Fruit fly (Drosophila melanogaster) whole organism, embryonic: ENCODE data around the gene CG33095.

Source experiments
- Adf1 ChIP-seq: fragments of 200-800 bp; sonication (Bioruptor generic); IDR thresholded peaks from 2 replicates; pipeline ENCODE4 v1.3.6; 2022; ENCODE audit warnings: missing biosample characterization, missing genetic modification characterization
- Blimp-1 ChIP-seq: fragments of 200-800 bp; sonication (Bioruptor generic); optimal IDR thresholded peaks from 3 replicates; lab custom pipeline; 2018; ENCODE audit warnings: missing biosample characterization, missing genetic modification characterization, mild to moderate bottlenecking, moderate library complexity, missing genetic modification reagents
- CG10431 ChIP-seq: fragments of 200-800 bp; sonication (Bioruptor generic); optimal IDR thresholded peaks from 3 replicates; lab custom pipeline; 2018; ENCODE audit warnings: missing biosample characterization, mild to moderate bottlenecking, missing genetic modification characterization
- CG10565 ChIP-seq: fragments of 200-800 bp; sonication (Bioruptor generic); optimal IDR thresholded peaks from 3 replicates; lab custom pipeline; 2016; ENCODE audit warnings: missing biosample characterization, mild to moderate bottlenecking, missing genetic modification characterization
- CG11085 ChIP-seq: fragments of 200-800 bp; sonication (Bioruptor generic); IDR thresholded peaks from 2 replicates; pipeline ENCODE4 v1.3.6; 2022; ENCODE audit warnings: missing biosample characterization, missing genetic modification characterization
- CG12769 ChIP-seq: fragments of 200-800 bp; sonication (Bioruptor generic); optimal IDR thresholded peaks from 2 replicates; lab custom pipeline; 2019; ENCODE audit warnings: missing biosample characterization, mild to moderate bottlenecking, missing genetic modification characterization, moderate library complexity
- CG17186 ChIP-seq: fragments of 200-800 bp; sonication (Bioruptor generic); optimal IDR thresholded peaks from 3 replicates; lab custom pipeline; 2017; ENCODE audit warnings: missing biosample characterization, missing genetic modification reagents, missing genetic modification characterization
- CG3065 ChIP-seq: fragments of 200-800 bp; sonication (Bioruptor generic); optimal IDR thresholded peaks from 2 replicates; lab custom pipeline; 2016; ENCODE audit warnings: missing biosample characterization, missing genetic modification characterization
- CG32767 ChIP-seq: fragments of 200-800 bp; sonication (Bioruptor generic); IDR thresholded peaks from 2 replicates; pipeline ENCODE4 v1.3.6; 2022; ENCODE audit warnings: missing biosample characterization, missing genetic modification characterization
- CG34376 ChIP-seq: fragments of 200-800 bp; sonication (Bioruptor generic); optimal IDR thresholded peaks from 2 replicates; lab custom pipeline; 2018; ENCODE audit warnings: missing biosample characterization, mild to moderate bottlenecking, missing genetic modification characterization
- CG6175 ChIP-seq: fragments of 200-800 bp; sonication (Bioruptor generic); IDR thresholded peaks from 3 replicates; pipeline ENCODE4 v1.3.6; 2022; ENCODE audit warnings: missing biosample characterization, missing genetic modification characterization
- CG7786 ChIP-seq: fragments of 200-800 bp; sonication (Bioruptor generic); optimal IDR thresholded peaks from 2 replicates; lab custom pipeline; 2016; ENCODE audit warnings: missing biosample characterization, missing genetic modification characterization
- CG8388 ChIP-seq: fragments of 200-800 bp; sonication (Bioruptor generic); optimal IDR thresholded peaks from 2 replicates; lab custom pipeline; 2019; ENCODE audit warnings: missing biosample characterization, mild to moderate bottlenecking, missing genetic modification characterization, moderate library complexity
- CG8924 ChIP-seq: fragments of 200-800 bp; optimal IDR thresholded peaks from 3 replicates; lab custom pipeline; 2019; ENCODE audit warnings: missing biosample characterization, mild to moderate bottlenecking, missing genetic modification characterization, moderate library complexity
- CG9609 ChIP-seq: fragments of 200-800 bp; sonication (Bioruptor generic); optimal IDR thresholded peaks from 3 replicates; lab custom pipeline; 2016; ENCODE audit warnings: missing biosample characterization, missing genetic modification characterization
- CG9932 ChIP-seq: fragments of 200-800 bp; sonication (Bioruptor generic); IDR thresholded peaks from 2 replicates; pipeline ENCODE4 v1.3.6; 2022; ENCODE audit warnings: missing biosample characterization, missing genetic modification characterization
- Deaf1 ChIP-seq: fragments of 200-800 bp; optimal IDR thresholded peaks from 3 replicates; lab custom pipeline; 2019; ENCODE audit warnings: missing biosample characterization, mild to moderate bottlenecking, missing genetic modification characterization, moderate library complexity
- Doc2 ChIP-seq: fragments of 200-800 bp; sonication (Bioruptor generic); IDR thresholded peaks from 2 replicates; pipeline ENCODE4 v1.3.6; 2022; ENCODE audit warnings: missing biosample characterization, missing genetic modification characterization
- GATAe ChIP-seq: fragments of 200-800 bp; sonication (Bioruptor generic); conservative IDR thresholded peaks from 2 replicates; pipeline ENCODE4 v1.3.6; 2022; ENCODE audit warnings: missing biosample characterization, missing genetic modification characterization
- Hr3 ChIP-seq: fragments of 200-800 bp; sonication (Bioruptor generic); optimal IDR thresholded peaks from 3 replicates; lab custom pipeline; 2016; ENCODE audit warnings: missing biosample characterization, missing genetic modification characterization
- Lhr ChIP-seq: fragments of 200-800 bp; sonication (Bioruptor generic); optimal IDR thresholded peaks from 3 replicates; lab custom pipeline; 2017; ENCODE audit warnings: mild to moderate bottlenecking, missing biosample characterization, missing genetic modification reagents, missing genetic modification characterization
- Sin3A ChIP-seq: fragments of >200 bp; optimal IDR thresholded peaks from 2 replicates; lab custom pipeline; 2018
- Trl ChIP-seq, 3 experiments: fragments of >200 bp in 2 of 3; fragments of 200-800 bp in 1 of 3; sonication (Bioruptor generic) in 1 of 3; optimal IDR thresholded peaks; 2 replicates in 1 of 3; 3 replicates in 2 of 3; lab custom pipeline; 2016 to 2017; ENCODE audit warnings: missing biosample characterization in 1 of 3, missing genetic modification characterization in 1 of 3
- Xrp1 ChIP-seq: fragments of 200-800 bp; sonication (Bioruptor generic); IDR thresholded peaks from 2 replicates; pipeline ENCODE4 v1.3.6; 2022; ENCODE audit warnings: missing biosample characterization, missing genetic modification characterization
- ash1 ChIP-seq: fragments of 200-800 bp; sonication (Bioruptor generic); optimal IDR thresholded peaks from 2 replicates; lab custom pipeline; 2018; ENCODE audit warnings: missing biosample characterization, mild to moderate bottlenecking, missing genetic modification characterization
- ato ChIP-seq: fragments of 200-800 bp; sonication (Bioruptor generic); IDR thresholded peaks from 2 replicates; pipeline ENCODE4 v1.3.6; 2022; ENCODE audit warnings: missing biosample characterization, missing genetic modification characterization; ENCODE audit not compliant: partially characterized antibody
- br ChIP-seq: fragments of >200 bp; optimal IDR thresholded peaks from 2 replicates; lab custom pipeline; 2017
- cad ChIP-seq: fragments of >200 bp; optimal IDR thresholded peaks from 2 replicates; lab custom pipeline; 2017; ENCODE audit warnings: missing biosample characterization, missing genetic modification characterization
- cg ChIP-seq: fragments of 200-800 bp; sonication (Bioruptor generic); optimal IDR thresholded peaks from 3 replicates; lab custom pipeline; 2019; ENCODE audit warnings: missing biosample characterization, mild to moderate bottlenecking, missing genetic modification characterization, moderate library complexity
- ci ChIP-seq: fragments of 200-800 bp; sonication (Bioruptor generic); IDR thresholded peaks from 3 replicates; pipeline ENCODE4 v1.3.6; 2022; ENCODE audit warnings: missing biosample characterization, missing genetic modification characterization
- corto ChIP-seq: fragments of 200-800 bp; sonication (Bioruptor generic); optimal IDR thresholded peaks from 2 replicates; lab custom pipeline; 2016; ENCODE audit warnings: missing biosample characterization, mild to moderate bottlenecking, missing genetic modification characterization, moderate library complexity
- dysf ChIP-seq: fragments of 200-800 bp; sonication (Bioruptor generic); IDR thresholded peaks from 3 replicates; pipeline ENCODE4 v1.3.6; 2022; ENCODE audit warnings: missing biosample characterization, missing genetic modification characterization
- eve ChIP-seq, 2 experiments: fragments of >200 bp; optimal IDR thresholded peaks; 2 replicates each; lab custom pipeline; 2017; ENCODE audit warnings: missing biosample characterization in 2 of 2, missing genetic modification characterization in 2 of 2
- fd64A ChIP-seq: fragments of 200-800 bp; sonication (Bioruptor generic); optimal IDR thresholded peaks from 3 replicates; lab custom pipeline; 2018; ENCODE audit warnings: missing biosample characterization, mild to moderate bottlenecking, missing genetic modification characterization
- kah ChIP-seq: fragments of 200-800 bp; sonication (Bioruptor generic); optimal IDR thresholded peaks from 2 replicates; lab custom pipeline; 2018; ENCODE audit warnings: missing biosample characterization, mild to moderate bottlenecking, missing genetic modification characterization
- kay ChIP-seq: fragments of 200-800 bp; sonication (Bioruptor generic); optimal IDR thresholded peaks from 2 replicates; lab custom pipeline; 2016; ENCODE audit warnings: missing biosample characterization, missing genetic modification characterization
- nau ChIP-seq: fragments of 200-800 bp; sonication (Bioruptor generic); optimal IDR thresholded peaks from 3 replicates; lab custom pipeline; 2017; ENCODE audit warnings: missing biosample characterization, mild to moderate bottlenecking, missing genetic modification characterization, missing genetic modification reagents
- odd ChIP-seq: fragments of 200-800 bp; sonication (Bioruptor generic); optimal IDR thresholded peaks from 2 replicates; lab custom pipeline; 2017; ENCODE audit warnings: missing biosample characterization, mild to moderate bottlenecking, missing genetic modification characterization
- phol ChIP-seq: fragments of 200-800 bp; sonication (Bioruptor generic); optimal IDR thresholded peaks from 3 replicates; lab custom pipeline; 2018; ENCODE audit warnings: missing biosample characterization, mild to moderate bottlenecking, missing genetic modification characterization, moderate library complexity
- prd ChIP-seq, 3 experiments: fragments of >200 bp in 2 of 3; fragments of 200-800 bp in 1 of 3; sonication (Bioruptor generic) in 1 of 3; optimal IDR thresholded peaks in 2 of 3; IDR thresholded peaks in 1 of 3; 2 replicates in 2 of 3; 3 replicates in 1 of 3; pipeline versions ENCODE4 v1.3.6 to Lab custom; 2017 to 2022; ENCODE audit warnings: missing biosample characterization in 1 of 3, missing genetic modification characterization in 1 of 3
- ranshi ChIP-seq: fragments of 200-800 bp; sonication (Bioruptor generic); IDR thresholded peaks from 2 replicates; pipeline ENCODE4 v1.3.6; 2022; ENCODE audit warnings: missing biosample characterization, missing genetic modification characterization
- scrt ChIP-seq: fragments of 200-800 bp; sonication (Bioruptor generic); optimal IDR thresholded peaks from 2 replicates; lab custom pipeline; 2018; ENCODE audit warnings: missing biosample characterization, mild to moderate bottlenecking, missing genetic modification characterization, moderate library complexity
- sens-2 ChIP-seq: fragments of 200-800 bp; sonication (Bioruptor generic); IDR thresholded peaks from 2 replicates; pipeline ENCODE4 v1.3.6; 2022; ENCODE audit warnings: missing biosample characterization, missing genetic modification characterization
- tap ChIP-seq: fragments of 200-800 bp; optimal IDR thresholded peaks from 3 replicates; lab custom pipeline; 2019; ENCODE audit warnings: missing biosample characterization, mild to moderate bottlenecking, missing genetic modification characterization, moderate library complexity
- tna ChIP-seq: fragments of 200-800 bp; sonication (Bioruptor generic); IDR thresholded peaks from 2 replicates; pipeline ENCODE4 v1.3.6; 2022; ENCODE audit warnings: missing biosample characterization, missing genetic modification characterization; ENCODE audit not compliant: partially characterized antibody
- wek ChIP-seq: fragments of 200-800 bp; sonication (Bioruptor generic); optimal IDR thresholded peaks from 3 replicates; lab custom pipeline; 2018; ENCODE audit warnings: missing biosample characterization, mild to moderate bottlenecking, missing genetic modification characterization, moderate library complexity
- zen ChIP-seq: fragments of 200-800 bp; sonication (Bioruptor generic); optimal IDR thresholded peaks from 3 replicates; lab custom pipeline; 2018; ENCODE audit warnings: missing biosample characterization, mild to moderate bottlenecking, missing genetic modification characterization, moderate library complexity
- zfh1 ChIP-seq: fragments of 200-800 bp; sonication (Bioruptor generic); IDR thresholded peaks from 3 replicates; pipeline ENCODE4 v1.3.6; 2022; ENCODE audit warnings: missing biosample characterization, missing genetic modification characterization

CG33095 gene

dm6 chr3R:25056016-25056415, 41.5 kb upstream of the CG33095 start, which contains the start of the genes CG31111 and stac (continued):
- TF ChIP-seq prd (optimal IDR thresholded peaks at IDR 0.05; lab: Kevin White, UChicago) (no peak), prd (GFP tag; IDR thresholded peaks at IDR 0.05; lab: Robert Waterston, UW) (no peak), zfh1 (GFP tag; lab: Robert Waterston, UW) (no peak), tna (GFP tag; lab: Robert Waterston, UW) (no peak), CG32767 (GFP tag; lab: Robert Waterston, UW) (no peak), nau (GFP tag; lab: Kevin White, UChicago) (no peak), CG8924 (tag; lab: Kevin White, UChicago) (peak; percentile 37), CG6175 (GFP tag; lab: Robert Waterston, UW) (no peak)
- TF ChIP-seq, all 482 proteins: peak for 47

- TF ChIP-seq tap (tag; lab: Kevin White, UChicago) (no peak), Sin3A (no peak), CG9609 (GFP tag; lab: Kevin White, UChicago) (no peak), CG3065 (no peak), Deaf1 (tag; lab: Kevin White, UChicago) (no peak), Adf1 (GFP tag; lab: Robert Waterston, UW) (no peak), cad (GFP tag; lab: Kevin White, UChicago) (no peak), corto (GFP tag; lab: Kevin White, UChicago) (no peak), CG7786 (GFP tag; lab: Kevin White, UChicago) (no peak), fd64A (GFP tag; lab: Kevin White, UChicago) (no peak), scrt (GFP tag; lab: Kevin White, UChicago) (peak; percentile 28), ato (GFP tag; lab: Robert Waterston, UW) (no peak), CG10431 (no peak), CG17186 (GFP tag; lab: Kevin White, UChicago) (no peak), Trl (optimal IDR thresholded peaks at IDR 0.05; lab: Kevin White, UChicago) (peak in 1 of 2 experiments; percentile 35), Trl (GFP tag; optimal IDR thresholded peaks at IDR 0.05; lab: Kevin White, UChicago) (no peak), CG9932 (GFP tag; lab: Robert Waterston, UW) (no peak), CG8388 (GFP tag; lab: Kevin White, UChicago) (no peak), dysf (GFP tag; lab: Robert Waterston, UW) (no peak), ash1 (GFP tag; lab: Kevin White, UChicago) (no peak), cg (GFP tag; lab: Kevin White, UChicago) (peak; percentile 52), phol (no peak), odd (GFP tag; lab: Kevin White, UChicago) (no peak), nau (GFP tag; lab: Kevin White, UChicago) (no peak), sens-2 (GFP tag; lab: Robert Waterston, UW) (no peak), Xrp1 (GFP tag; lab: Robert Waterston, UW) (no peak), wek (GFP tag; lab: Kevin White, UChicago) (no peak), ci (GFP tag; lab: Robert Waterston, UW) (0 out of 3 replicates have a peak, but pooled peaks have one; percentile 13), GATAe (GFP tag; lab: Robert Waterston, UW) (no peak), ranshi (GFP tag; lab: Robert Waterston, UW) (no peak), Hr3 (GFP tag; lab: Kevin White, UChicago) (no peak), CG11085 (no peak), Blimp-1 (GFP tag; lab: Kevin White, UChicago) (no peak), kay (peak; percentile 8), CG34376 (peak; percentile 14), zen (tag; lab: Kevin White, UChicago) (no peak), CG12769 (tag; lab: Kevin White, UChicago) (peak; percentile 93), kah (GFP tag; lab: Kevin White, UChicago) (peak; percentile 97), eve (GFP tag; optimal IDR thresholded peaks at IDR 0.05; lab: Kevin White, UChicago) (peak in 1 of 2 experiments; percentile 69), br (lab: Kevin White, UChicago) (no peak), CG10565 (GFP tag; lab: Kevin White, UChicago) (no peak), Doc2 (GFP tag; lab: Robert Waterston, UW) (no peak), Lhr (GFP tag; lab: Kevin White, UChicago) (no peak)
Observed at dm6 chr3R:25056488-25057157, 40.8 kb upstream of the CG33095 start.
